Worm (Caenorhabditis elegans) whole organism, midembryonic: ENCODE measurements around the gene pigt-1.

Experiments used
- med-1 ChIP-seq: sonication (generic microtip); optimal IDR thresholded peaks from 2 replicates; lab custom pipeline; 2017; ENCODE audit warnings: missing genetic modification characterization, mild to moderate bottlenecking, missing compliant biosample characterization, antibody characterized with exemption, missing genetic modification reagents; ENCODE audit not compliant: insufficient read depth
- ref-1 ChIP-seq: fragments of 200-800 bp; sonication (Bioruptor generic); conservative IDR thresholded peaks from 2 replicates; pipeline ENCODE4 v1.3.6; 2022; ENCODE audit warnings: missing genetic modification reagents, missing genetic modification characterization, missing compliant biosample characterization

ce11 chrV:10991789-10992188 is 33.2 kb upstream of the pigt-1 start, which contains the start of gene frpr-9:
- TF ChIP-seq ref-1 (GFP tag; lab: Robert Waterston, UW) (no peak), med-1 (GFP tag; lab: Kevin White, UChicago) (no peak)
